Worm (Caenorhabditis elegans) whole organism, early embryonic: ENCODE measurements around the gene cyp-33C4.

Source experiments
- B0310.2 ChIP-seq: sonication (generic microtip); optimal IDR thresholded peaks from 2 replicates; lab custom pipeline; 2016; ENCODE audit warnings: mild to moderate bottlenecking, missing genetic modification characterization, missing compliant biosample characterization
- ama-1 ChIP-seq: fragments of 150-350 bp; optimal IDR thresholded peaks from 2 replicates; lab custom pipeline; 2014
- ceh-13 ChIP-seq: fragments of 200-800 bp; sonication (Bioruptor generic); optimal IDR thresholded peaks from 2 replicates; lab custom pipeline; 2018; ENCODE audit warnings: mild to moderate bottlenecking, missing genetic modification characterization, missing compliant biosample characterization
- ceh-36 ChIP-seq: sonication (generic microtip); optimal IDR thresholded peaks from 2 replicates; lab custom pipeline; 2016; ENCODE audit warnings: missing genetic modification characterization, inconsistent platforms, missing compliant biosample characterization

- TF ChIP-seq ama-1 (lab: Kevin White, UChicago) = no peak
- no peak for TF ChIP-seq B0310.2 (tag; lab: Kevin White, UChicago)
- no peak for TF ChIP-seq ceh-36 (tag; lab: Kevin White, UChicago)
- TF ChIP-seq ceh-13 = no peak
Measured at ce11 chrV:2274253-2274892, 38.4 kb downstream of the cyp-33C4 start, which contains the start of the genes Y5H2A.4 and abu-4.
